Worm (Caenorhabditis elegans): ENCODE measurements around the gene F48A11.4.
A peak's percentile ranks its signal among the peaks of the same experiment; 100 is the strongest.

Gene F48A11.4

DNA sequence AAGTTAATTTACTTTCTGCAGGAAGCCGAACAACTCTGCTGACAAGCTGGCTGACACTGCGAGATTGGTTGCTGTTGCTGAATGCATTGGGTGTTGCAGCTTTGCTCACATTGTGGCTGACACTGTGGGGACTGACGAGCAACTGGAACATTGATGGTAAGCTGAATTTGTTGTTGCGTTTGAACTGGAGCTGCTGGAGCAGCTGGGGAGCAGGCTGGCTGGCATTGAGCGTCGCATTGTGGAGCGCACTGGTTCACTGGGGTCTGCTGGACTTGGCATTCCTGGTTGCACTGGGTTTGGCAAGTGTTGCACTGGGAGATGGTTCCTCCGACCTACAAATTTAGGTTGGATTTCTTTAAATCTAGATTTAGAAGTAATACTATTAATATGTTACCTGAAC lies 23.8 kb downstream of the F48A11.4 start:
- TF ChIP-seq nhr-12 (tag; optimal IDR thresholded peaks at IDR 0.05) (no peak), aly-2 (tag; optimal IDR thresholded peaks at IDR 0.05) (no peak), unc-62 (GFP tag; optimal IDR thresholded peaks at IDR 0.05) (no peak), fos-1 (tag; optimal IDR thresholded peaks at IDR 0.05) (no peak)

DNA sequence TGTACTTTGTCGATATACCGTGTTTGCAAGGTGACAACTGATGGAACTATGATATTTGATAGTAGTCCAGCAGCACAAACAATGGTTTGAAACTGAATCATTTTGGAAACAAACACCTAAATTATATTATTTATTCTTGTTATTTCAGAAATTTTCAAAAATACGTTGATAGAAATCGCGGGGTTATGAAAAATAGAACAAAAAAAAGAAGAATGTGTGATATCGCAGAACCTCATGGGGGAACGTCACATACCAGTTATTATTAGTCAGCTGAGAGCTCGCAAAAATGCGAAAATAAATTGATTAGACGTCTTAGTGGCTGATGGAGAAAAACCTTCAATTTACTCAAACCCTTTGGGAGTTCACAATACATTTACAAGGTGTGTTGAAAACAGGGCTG lies 27.5 kb downstream of the F48A11.4 start, which contains the start of gene T01D1.5:
Gene T01D1.5 (minus strand): TSS at position 101 of the 400 bp plus-strand sequence.
- TF ChIP-seq nfya-1 (tag; optimal IDR thresholded peaks at IDR 0.05; ENCODE audit: insufficient read depth) (no peak), mml-1 (tag; optimal IDR thresholded peaks at IDR 0.05) (no peak), nhr-28 (tag; optimal IDR thresholded peaks at IDR 0.05) (no peak), pqm-1 (tag; optimal IDR thresholded peaks at IDR 0.05) (no peak), egl-5 (tag; optimal IDR thresholded peaks at IDR 0.05) (no peak), ceh-82 (tag; optimal IDR thresholded peaks at IDR 0.05) (no peak), mdl-1 (tag; optimal IDR thresholded peaks at IDR 0.05) (no peak), nhr-11 (tag; optimal IDR thresholded peaks at IDR 0.05) (no peak), lin-15B (tag; optimal IDR thresholded peaks at IDR 0.05) (no peak), nhr-12 (tag; optimal IDR thresholded peaks at IDR 0.05) (no peak), hmg-11 (tag; optimal IDR thresholded peaks at IDR 0.05) (no peak), tbx-2 (tag; optimal IDR thresholded peaks at IDR 0.05) (no peak), ztf-4 (tag; optimal IDR thresholded peaks at IDR 0.05) (no peak)

DNA sequence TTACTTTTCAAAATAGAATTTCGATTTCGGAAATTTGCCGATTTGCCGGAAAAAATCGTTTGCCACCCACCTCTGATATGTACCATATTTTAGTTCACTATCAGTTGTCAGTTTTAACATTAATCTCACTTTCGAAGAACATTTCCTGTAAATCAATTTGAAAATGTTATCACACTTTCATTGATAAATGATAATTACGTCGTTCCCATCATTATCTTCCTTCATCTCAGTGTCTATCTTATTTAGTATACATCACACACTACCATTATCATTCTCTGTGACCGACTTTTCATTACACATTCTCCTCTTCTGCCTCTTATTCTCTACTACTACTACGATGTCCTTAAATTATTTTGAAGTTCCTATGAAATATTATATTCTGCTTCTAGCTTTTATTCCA lies 29.9 kb downstream of the F48A11.4 start, which contains the start of gene T01D1.8:
Gene T01D1.8 (plus strand): TSS at position 236 of the 400 bp plus-strand sequence.
- no peak for TF ChIP-seq fkh-2 (tag; optimal IDR thresholded peaks at IDR 0.05)
- TF ChIP-seq hmg-11 (tag; optimal IDR thresholded peaks at IDR 0.05) = no peak
- TF ChIP-seq aly-2 (tag; optimal IDR thresholded peaks at IDR 0.05) = no peak
- no peak for TF ChIP-seq nhr-76 (tag; optimal IDR thresholded peaks at IDR 0.05)
- TF ChIP-seq fos-1 (tag; optimal IDR thresholded peaks at IDR 0.05) = no peak
- TF ChIP-seq ztf-4 (tag; optimal IDR thresholded peaks at IDR 0.05) = no peak
- TF ChIP-seq mdl-1 (tag; optimal IDR thresholded peaks at IDR 0.05) = no peak
- TF ChIP-seq mml-1 (tag; optimal IDR thresholded peaks at IDR 0.05) = no peak
- TF ChIP-seq ceh-16 (tag; optimal IDR thresholded peaks at IDR 0.05) = no peak
- no peak for TF ChIP-seq snpc-4 (tag; optimal IDR thresholded peaks at IDR 0.05)
- no peak for TF ChIP-seq jun-1 (tag; optimal IDR thresholded peaks at IDR 0.05)
- no peak for TF ChIP-seq ztf-11 (tag; optimal IDR thresholded peaks at IDR 0.05)
- TF ChIP-seq elt-1 (tag; optimal IDR thresholded peaks at IDR 0.05) = no peak
- TF ChIP-seq ceh-9 (tag; optimal IDR thresholded peaks at IDR 0.05) = no peak
- TF ChIP-seq eor-1 (tag; optimal IDR thresholded peaks at IDR 0.05) = no peak

DNA sequence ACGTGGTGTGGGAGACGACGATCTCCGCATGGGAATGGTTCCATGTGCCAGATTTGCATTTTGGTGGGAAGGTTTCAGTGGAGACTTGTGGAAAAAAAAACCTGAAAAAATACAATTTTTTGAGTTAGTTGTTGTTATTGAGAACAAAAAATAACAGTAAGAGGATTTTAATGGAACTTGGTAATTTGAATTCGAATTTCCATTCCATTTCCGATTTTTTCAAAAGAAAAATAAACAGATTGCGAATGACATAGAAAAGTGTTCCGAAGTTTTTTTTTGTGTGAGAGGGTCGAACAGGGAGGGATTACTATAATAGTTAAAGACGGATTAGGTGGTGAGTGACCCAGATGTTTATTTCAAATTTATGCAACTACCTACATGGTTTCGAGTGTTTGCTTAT lies 37.4 kb downstream of the F48A11.4 start, which contains the start of gene T01D1.4:
Gene T01D1.4 (minus strand): TSS at position 101 of the 400 bp plus-strand sequence.
- TF ChIP-seq ZK546.5 (tag; optimal IDR thresholded peaks at IDR 0.05) = no peak
- no peak for TF ChIP-seq nhr-76 (tag; optimal IDR thresholded peaks at IDR 0.05)
- TF ChIP-seq egl-5 (tag; optimal IDR thresholded peaks at IDR 0.05) = no peak
- TF ChIP-seq ceh-9 (tag; optimal IDR thresholded peaks at IDR 0.05) = no peak
- TF ChIP-seq hmg-11 (tag; optimal IDR thresholded peaks at IDR 0.05) = no peak
- TF ChIP-seq mml-1 (tag; optimal IDR thresholded peaks at IDR 0.05) = no peak
- TF ChIP-seq ama-1 (optimal IDR thresholded peaks at IDR 0.05) = no peak
- no peak for TF ChIP-seq tbx-2 (tag; optimal IDR thresholded peaks at IDR 0.05)
- no peak for TF ChIP-seq R02D3.7 (tag; optimal IDR thresholded peaks at IDR 0.05)
- TF ChIP-seq nhr-67 (tag; optimal IDR thresholded peaks at IDR 0.05) = no peak
- no peak for TF ChIP-seq nhr-23 (tag; optimal IDR thresholded peaks at IDR 0.05)
- no peak for TF ChIP-seq ceh-28 (tag; optimal IDR thresholded peaks at IDR 0.05)
- no peak for TF ChIP-seq jun-1 (tag; optimal IDR thresholded peaks at IDR 0.05)
- no peak for TF ChIP-seq skn-1 (tag; optimal IDR thresholded peaks at IDR 0.05)

DNA sequence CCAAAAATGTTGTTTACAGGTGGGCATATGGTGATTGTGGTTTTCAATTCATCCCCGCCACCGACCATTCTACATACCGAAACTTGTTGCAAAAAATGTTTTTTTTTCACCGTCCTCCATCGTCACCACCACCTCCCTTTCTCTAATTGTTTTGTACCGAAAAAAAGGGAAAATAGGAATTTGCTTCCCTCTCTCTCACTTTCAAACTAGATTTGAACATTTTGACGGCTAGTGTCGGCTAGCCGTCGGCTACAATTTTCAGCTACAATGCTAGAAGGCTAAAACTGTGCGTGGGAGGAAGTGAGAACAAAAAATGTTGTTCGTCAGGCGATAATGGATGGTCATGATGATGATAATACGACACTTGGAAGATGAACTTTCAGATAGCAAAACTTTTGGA lies 38.3 kb downstream of the F48A11.4 start:
- TF ChIP-seq nfya-1 (tag; optimal IDR thresholded peaks at IDR 0.05; ENCODE audit: insufficient read depth) = no peak
- TF ChIP-seq elt-1 (tag; optimal IDR thresholded peaks at IDR 0.05) = peak; percentile 33
- TF ChIP-seq nhr-25 (tag; optimal IDR thresholded peaks at IDR 0.05) = peak; percentile 64

DNA sequence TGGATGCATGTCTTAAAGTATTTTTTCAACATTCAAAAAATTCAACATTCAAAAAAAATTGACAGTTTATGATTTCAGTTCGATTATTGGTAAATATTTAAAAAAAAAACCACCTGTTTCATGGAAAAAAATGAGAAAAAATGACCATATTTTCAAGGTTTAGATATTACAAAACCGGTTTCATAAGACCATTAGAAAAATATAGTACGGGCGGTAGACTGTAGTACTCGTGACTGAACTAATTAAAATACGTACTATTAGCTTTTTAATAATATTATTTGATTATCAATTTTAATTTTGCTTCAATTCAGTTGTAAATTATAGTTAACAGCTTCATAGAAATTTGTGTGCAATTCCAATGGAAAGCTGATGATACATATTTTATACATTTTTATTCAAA lies 39.8 kb downstream of the F48A11.4 start:
- no peak for TF ChIP-seq egl-27 (tag; optimal IDR thresholded peaks at IDR 0.05)
- no peak for TF ChIP-seq nhr-77 (tag; optimal IDR thresholded peaks at IDR 0.05)
- no peak for TF ChIP-seq ama-1 (optimal IDR thresholded peaks at IDR 0.05)
- TF ChIP-seq ztf-4 (tag; optimal IDR thresholded peaks at IDR 0.05) = no peak
- no peak for TF ChIP-seq aly-2 (tag; optimal IDR thresholded peaks at IDR 0.05)
- TF ChIP-seq nhr-23 (tag; optimal IDR thresholded peaks at IDR 0.05) = no peak
- no peak for TF ChIP-seq fos-1 (tag; optimal IDR thresholded peaks at IDR 0.05)
- TF ChIP-seq lsy-12 (tag; optimal IDR thresholded peaks at IDR 0.05) = no peak
- no peak for TF ChIP-seq elt-3 (tag; optimal IDR thresholded peaks at IDR 0.05)
- no peak for TF ChIP-seq elt-1 (tag; optimal IDR thresholded peaks at IDR 0.05)
- TF ChIP-seq mml-1 (tag; optimal IDR thresholded peaks at IDR 0.05) = no peak
- no peak for TF ChIP-seq ceh-82 (tag; optimal IDR thresholded peaks at IDR 0.05)
- TF ChIP-seq egl-5 (tag; optimal IDR thresholded peaks at IDR 0.05) = no peak
- TF ChIP-seq R02D3.7 (tag; optimal IDR thresholded peaks at IDR 0.05) = no peak
- TF ChIP-seq nhr-28 (tag; optimal IDR thresholded peaks at IDR 0.05) = no peak
- TF ChIP-seq nhr-11 (tag; optimal IDR thresholded peaks at IDR 0.05) = no peak
- TF ChIP-seq snpc-4 (tag; optimal IDR thresholded peaks at IDR 0.05) = no peak
- no peak for TF ChIP-seq fkh-2 (tag; optimal IDR thresholded peaks at IDR 0.05)

Measured in whole organism, L3 larva.